Worm (Caenorhabditis elegans) whole organism, early embryonic: Measurements from ENCODE around the gene col-184.
A peak's percentile ranks its signal among the peaks of the same experiment; 100 is the strongest.

ENCODE experiments used
- B0310.2 ChIP-seq: sonication (generic microtip); optimal IDR thresholded peaks from 2 replicates; lab custom pipeline; 2016; ENCODE audit warnings: mild to moderate bottlenecking, missing genetic modification characterization, missing compliant biosample characterization
- F13C5.2 ChIP-seq: sonication (generic microtip); optimal IDR thresholded peaks from 2 replicates; lab custom pipeline; 2017; ENCODE audit warnings: mild to moderate bottlenecking, missing genetic modification characterization, inconsistent platforms, missing compliant biosample characterization
- aly-1 ChIP-seq: sonication (generic microtip); optimal IDR thresholded peaks from 2 replicates; lab custom pipeline; 2016; ENCODE audit warnings: missing genetic modification characterization, missing compliant biosample characterization
- ama-1 ChIP-seq: fragments of 150-350 bp; optimal IDR thresholded peaks from 2 replicates; lab custom pipeline; 2014
- ceh-13 ChIP-seq: fragments of 200-800 bp; sonication (Bioruptor generic); optimal IDR thresholded peaks from 2 replicates; lab custom pipeline; 2018; ENCODE audit warnings: mild to moderate bottlenecking, missing genetic modification characterization, missing compliant biosample characterization
- ceh-36 ChIP-seq: sonication (generic microtip); optimal IDR thresholded peaks from 2 replicates; lab custom pipeline; 2016; ENCODE audit warnings: missing genetic modification characterization, inconsistent platforms, missing compliant biosample characterization
- ets-7 ChIP-seq: sonication (generic microtip); optimal IDR thresholded peaks from 2 replicates; lab custom pipeline; 2016; ENCODE audit warnings: missing genotype, missing genetic modification characterization, missing compliant biosample characterization
- flt-1 ChIP-seq: fragments of 200-800 bp; sonication (Bioruptor generic); IDR thresholded peaks from 2 replicates; pipeline ENCODE4 v1.3.6; 2022; ENCODE audit warnings: missing genetic modification characterization, missing compliant biosample characterization
- hmbx-1 ChIP-seq: sonication (generic microtip); optimal IDR thresholded peaks from 2 replicates; lab custom pipeline; 2016; ENCODE audit warnings: mild to moderate bottlenecking, missing genetic modification characterization, missing compliant biosample characterization
- hmg-4 ChIP-seq: fragments of 200-800 bp; sonication (Bioruptor generic); optimal IDR thresholded peaks from 2 replicates; lab custom pipeline; 2018; ENCODE audit warnings: mild to moderate bottlenecking, missing genetic modification characterization, missing compliant biosample characterization
- hnd-1 ChIP-seq: sonication (generic microtip); optimal IDR thresholded peaks from 2 replicates; lab custom pipeline; 2016; ENCODE audit warnings: missing genetic modification characterization, missing compliant biosample characterization
- pes-1 ChIP-seq: fragments of 200-800 bp; sonication (Bioruptor generic); IDR thresholded peaks from 2 replicates; pipeline ENCODE4 v1.3.6; 2022; ENCODE audit warnings: missing genetic modification reagents, missing genetic modification characterization, missing compliant biosample characterization
- scrt-1 ChIP-seq: fragments of 200-800 bp; sonication (Bioruptor generic); IDR thresholded peaks from 2 replicates; pipeline ENCODE4 v1.3.6; 2022; ENCODE audit warnings: missing genetic modification characterization, missing compliant biosample characterization
- sea-1 ChIP-seq: fragments of 200-800 bp; sonication (Bioruptor generic); conservative IDR thresholded peaks from 2 replicates; pipeline ENCODE4 v1.3.6; 2022; ENCODE audit warnings: missing genetic modification characterization, missing compliant biosample characterization
- tbx-11 ChIP-seq: fragments of 200-800 bp; sonication (Bioruptor generic); IDR thresholded peaks from 2 replicates; pipeline ENCODE4 v1.3.6; 2022; ENCODE audit warnings: missing genetic modification characterization, missing compliant biosample characterization
- tbx-37 ChIP-seq: fragments of 200-800 bp; sonication (Bioruptor generic); conservative IDR thresholded peaks from 2 replicates; pipeline ENCODE4 v1.3.6; 2022; ENCODE audit warnings: missing genetic modification reagents, missing genetic modification characterization, missing compliant biosample characterization
- tra-4 ChIP-seq: sonication (generic microtip); optimal IDR thresholded peaks from 2 replicates; lab custom pipeline; 2017; ENCODE audit warnings: missing genetic modification characterization, missing compliant biosample characterization

Gene col-184

DNA sequence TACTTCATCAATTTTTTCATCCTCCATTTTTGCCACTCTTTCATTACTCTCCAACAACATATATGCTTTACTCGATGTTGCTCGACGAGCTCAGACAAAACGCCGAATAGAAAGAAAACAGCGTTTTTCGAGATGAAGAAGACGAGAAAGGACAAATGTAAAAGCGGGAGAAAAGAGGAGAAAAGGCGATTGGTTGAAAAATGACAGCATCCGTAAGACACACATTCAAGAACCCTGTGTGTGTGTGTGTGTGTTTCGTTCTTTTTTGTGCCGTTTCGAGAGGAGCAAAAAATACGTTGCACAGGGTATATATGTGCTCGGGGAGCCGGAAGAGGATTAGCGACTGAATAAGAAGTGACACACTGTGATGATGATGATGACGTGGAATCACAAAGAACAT is 24.5 kb downstream of the col-184 start:
- no peak for TF ChIP-seq tbx-37 (GFP tag; lab: Robert Waterston, UW)
- no peak for TF ChIP-seq ama-1 (lab: Kevin White, UChicago)
- no peak for TF ChIP-seq sea-1
- TF ChIP-seq ets-7 (tag; lab: Kevin White, UChicago): no peak

DNA sequence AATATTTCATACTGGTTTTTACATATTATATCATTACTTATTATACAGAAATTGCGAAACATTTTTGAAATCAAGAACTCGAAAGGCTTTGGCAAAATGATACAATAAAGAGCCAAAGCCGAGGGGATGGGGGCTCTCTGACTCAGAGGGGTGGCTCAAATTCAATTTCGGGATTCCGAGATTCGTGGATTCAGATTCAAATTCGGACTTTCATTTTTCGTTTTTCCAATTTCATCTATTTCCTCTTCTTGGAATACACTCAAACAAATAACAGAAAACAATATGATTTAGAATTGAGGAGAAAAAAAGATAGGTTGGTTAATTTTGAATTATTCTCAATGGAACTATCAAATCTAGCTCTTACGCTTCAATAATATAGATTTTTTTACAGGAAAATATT is 29.8 kb downstream of the col-184 start:
- TF ChIP-seq flt-1 (GFP tag; lab: Robert Waterston, UW): no peak
- TF ChIP-seq tbx-37 (GFP tag; lab: Robert Waterston, UW): no peak
- TF ChIP-seq hnd-1 (tag; lab: Kevin White, UChicago): no peak
- TF ChIP-seq hmbx-1 (tag; lab: Kevin White, UChicago): no peak

DNA sequence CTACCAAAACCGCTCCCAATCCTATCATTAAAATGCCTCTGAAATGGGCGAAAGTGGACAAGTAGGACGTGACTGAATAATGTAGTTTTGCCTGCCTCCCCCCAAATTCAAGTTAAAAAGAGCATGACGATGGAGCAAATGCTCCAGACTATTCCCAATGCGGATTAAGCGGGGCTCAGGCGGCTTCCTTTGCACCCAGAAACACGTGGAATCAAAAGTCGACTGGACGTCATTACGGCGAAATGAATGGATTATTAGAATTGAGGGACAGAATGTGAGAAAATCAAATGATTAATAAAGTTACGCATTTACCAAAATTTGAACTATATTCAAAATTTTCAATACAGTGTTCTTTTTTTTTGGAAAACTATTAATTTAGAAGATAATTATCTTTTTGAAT is 30.7 kb downstream of the col-184 start:
- TF ChIP-seq ets-7 (tag; lab: Kevin White, UChicago) (no peak), flt-1 (GFP tag; lab: Robert Waterston, UW) (no peak), pes-1 (GFP tag; lab: Robert Waterston, UW) (no peak), aly-1 (tag; lab: Kevin White, UChicago) (no peak), ceh-36 (tag; lab: Kevin White, UChicago) (no peak), hmg-4 (GFP tag; lab: Kevin White, UChicago) (no peak), sea-1 (no peak), tbx-37 (GFP tag; lab: Robert Waterston, UW) (no peak), ama-1 (lab: Kevin White, UChicago) (no peak), hnd-1 (tag; lab: Kevin White, UChicago) (no peak), B0310.2 (tag; lab: Kevin White, UChicago) (no peak), hmbx-1 (tag; lab: Kevin White, UChicago) (no peak)

DNA sequence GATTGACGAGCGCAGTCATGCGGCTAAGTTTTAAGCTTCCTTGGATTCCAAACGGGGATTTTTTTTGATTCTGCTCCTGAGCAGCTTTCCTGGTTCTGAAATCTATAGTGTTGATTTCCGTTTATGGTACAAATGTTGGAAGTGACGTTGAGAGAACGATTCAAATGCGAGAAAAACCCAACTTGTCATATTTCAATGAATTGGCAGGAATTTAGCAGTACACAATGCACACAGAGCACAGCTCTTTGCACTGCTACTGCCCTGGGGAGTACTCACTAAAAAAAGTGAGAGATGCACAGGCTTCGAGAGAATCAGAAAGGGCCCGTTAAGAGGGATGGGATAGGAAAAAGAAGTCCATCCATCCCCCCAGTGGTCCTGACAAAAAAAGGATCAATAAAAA is 31.3 kb downstream of the col-184 start, which contains the start of gene sad-1:
Gene sad-1 (minus strand): TSS at position 101 of the 400 bp plus-strand sequence.
- TF ChIP-seq ceh-13 (GFP tag; lab: Kevin White, UChicago): no peak
- no peak for TF ChIP-seq hmg-4 (GFP tag; lab: Kevin White, UChicago)

DNA sequence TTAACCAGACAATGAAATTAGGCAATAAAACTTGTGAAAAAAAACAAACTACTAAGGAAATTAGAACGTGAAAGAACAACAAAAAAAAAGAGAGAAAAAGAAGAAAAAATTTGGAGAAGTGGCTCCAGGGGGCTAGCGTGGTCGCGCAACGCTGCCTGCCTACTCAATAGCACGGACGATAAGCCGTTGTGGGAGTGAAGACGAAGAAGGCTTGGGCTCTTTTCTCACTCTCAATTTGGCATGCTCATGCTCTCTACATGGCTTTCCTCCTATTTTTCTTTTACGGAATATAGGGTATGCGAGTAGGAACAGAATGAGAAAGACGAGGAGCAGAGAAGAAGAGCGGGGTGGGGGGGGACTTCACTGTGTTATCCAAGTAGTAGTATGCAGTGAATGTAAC is 33.0 kb downstream of the col-184 start:
- TF ChIP-seq hmg-4 (GFP tag; lab: Kevin White, UChicago) (peak; percentile 34), tra-4 (tag; lab: Kevin White, UChicago) (no peak), flt-1 (GFP tag; lab: Robert Waterston, UW) (no peak), hnd-1 (tag; lab: Kevin White, UChicago) (no peak), F13C5.2 (tag; lab: Kevin White, UChicago) (peak; percentile 39), ceh-13 (GFP tag; lab: Kevin White, UChicago) (no peak)

DNA sequence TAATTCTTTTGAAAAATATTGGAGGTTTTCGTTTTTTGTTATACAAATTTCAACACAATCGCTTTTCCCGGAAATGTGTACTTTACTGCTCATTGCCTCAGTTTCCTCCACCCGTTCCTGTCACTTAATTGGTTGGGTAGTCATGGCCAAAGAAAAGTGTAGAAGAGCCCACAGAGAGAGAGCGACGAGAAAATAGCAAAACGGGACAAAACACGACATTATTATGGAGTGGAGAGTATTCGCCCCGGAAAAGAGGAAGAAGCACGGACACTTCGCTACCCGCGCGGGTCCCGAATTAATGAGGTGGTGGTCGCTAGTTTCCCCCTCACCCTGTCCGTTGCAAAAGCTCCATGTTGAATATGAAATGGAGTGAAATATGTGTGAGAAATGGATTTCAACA is 34.6 kb downstream of the col-184 start:
- TF ChIP-seq pes-1 (GFP tag; lab: Robert Waterston, UW) (no peak), ceh-36 (tag; lab: Kevin White, UChicago) (no peak), tra-4 (tag; lab: Kevin White, UChicago) (no peak), hmg-4 (GFP tag; lab: Kevin White, UChicago) (peak; percentile 25), ceh-13 (GFP tag; lab: Kevin White, UChicago) (no peak), scrt-1 (GFP tag; lab: Robert Waterston, UW) (no peak)

DNA sequence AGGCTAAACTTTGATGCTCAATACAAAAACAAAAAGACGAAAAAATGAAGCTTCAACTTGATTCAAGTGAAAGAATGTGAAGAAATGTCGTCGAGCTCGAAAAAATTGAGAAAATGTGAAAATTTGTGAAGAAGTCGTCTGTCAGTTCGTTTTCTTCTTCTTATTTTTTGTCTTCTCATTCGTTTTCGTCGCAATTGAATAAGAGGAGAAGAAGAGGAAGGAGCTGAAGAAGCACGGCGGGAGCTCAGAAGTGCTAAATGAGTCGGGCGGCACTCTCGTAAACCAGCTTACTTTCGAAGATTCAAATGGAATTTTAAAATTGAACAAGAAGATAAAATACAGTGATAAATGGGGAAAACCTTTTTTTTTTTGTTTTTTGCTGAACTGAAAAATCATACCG is 35.9 kb downstream of the col-184 start:
- no peak for TF ChIP-seq flt-1 (GFP tag; lab: Robert Waterston, UW)
- TF ChIP-seq hnd-1 (tag; lab: Kevin White, UChicago): no peak
- TF ChIP-seq ceh-13 (GFP tag; lab: Kevin White, UChicago): no peak
- no peak for TF ChIP-seq ama-1 (lab: Kevin White, UChicago)
- no peak for TF ChIP-seq ets-7 (tag; lab: Kevin White, UChicago)
- TF ChIP-seq tra-4 (tag; lab: Kevin White, UChicago): no peak
- no peak for TF ChIP-seq sea-1
- no peak for TF ChIP-seq tbx-11 (GFP tag; lab: Robert Waterston, UW)
- no peak for TF ChIP-seq B0310.2 (tag; lab: Kevin White, UChicago)
- no peak for TF ChIP-seq scrt-1 (GFP tag; lab: Robert Waterston, UW)
- no peak for TF ChIP-seq aly-1 (tag; lab: Kevin White, UChicago)
- TF ChIP-seq F13C5.2 (tag; lab: Kevin White, UChicago): no peak

DNA sequence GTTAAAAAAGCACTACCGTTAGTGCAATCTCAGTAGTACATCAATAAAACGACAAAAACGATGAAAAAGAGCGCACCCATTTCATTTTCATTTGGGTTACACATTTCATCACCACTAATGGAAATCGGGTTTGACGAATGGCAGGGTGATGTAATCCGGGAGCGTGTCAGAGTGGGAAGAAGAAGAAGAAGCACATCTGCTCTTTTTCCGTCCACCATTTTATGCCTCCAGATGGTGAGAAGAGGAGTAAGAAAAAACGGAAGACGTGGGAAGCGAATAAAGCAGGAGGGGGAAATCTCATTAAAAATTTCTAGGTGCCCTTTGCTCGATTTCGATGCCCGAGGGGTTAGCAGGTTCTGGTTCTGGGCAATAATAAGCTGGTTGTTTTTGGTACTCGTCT is 36.8 kb downstream of the col-184 start:
- TF ChIP-seq hnd-1 (tag; lab: Kevin White, UChicago) (no peak), ets-7 (tag; lab: Kevin White, UChicago) (no peak), sea-1 (no peak), flt-1 (GFP tag; lab: Robert Waterston, UW) (no peak), ceh-36 (tag; lab: Kevin White, UChicago) (no peak), hmg-4 (GFP tag; lab: Kevin White, UChicago) (no peak), tbx-37 (GFP tag; lab: Robert Waterston, UW) (no peak), ama-1 (lab: Kevin White, UChicago) (no peak), tbx-11 (GFP tag; lab: Robert Waterston, UW) (no peak), B0310.2 (tag; lab: Kevin White, UChicago) (no peak), scrt-1 (GFP tag; lab: Robert Waterston, UW) (no peak), aly-1 (tag; lab: Kevin White, UChicago) (no peak), hmbx-1 (tag; lab: Kevin White, UChicago) (no peak), ceh-13 (GFP tag; lab: Kevin White, UChicago) (no peak)
